Worm (Caenorhabditis elegans) whole organism, mixed stage, embryonic: Measurements from ENCODE around the gene bar-1.

Source experiments
- ces-1 ChIP-seq: fragments of 150-350 bp; optimal IDR thresholded peaks from 2 replicates; lab custom pipeline; 2014; ENCODE audit warnings: missing biosample characterization, missing genetic modification reagents, missing genetic modification characterization
- elt-3 ChIP-seq: fragments of 150-350 bp; optimal IDR thresholded peaks from 2 replicates; lab custom pipeline; 2014; ENCODE audit warnings: missing biosample characterization, missing genetic modification characterization
- lsy-2 ChIP-seq: fragments of 150-350 bp; optimal IDR thresholded peaks from 2 replicates; lab custom pipeline; 2014; ENCODE audit warnings: missing biosample characterization, missing genetic modification characterization
- nhr-237 ChIP-seq: fragments of 150-350 bp; optimal IDR thresholded peaks from 2 replicates; lab custom pipeline; 2014; ENCODE audit warnings: missing biosample characterization, missing genetic modification characterization
- nhr-76 ChIP-seq: sonication (generic microtip); optimal IDR thresholded peaks from 2 replicates; lab custom pipeline; 2017; ENCODE audit warnings: missing biosample characterization, missing genetic modification characterization
- pha-4 ChIP-seq: fragments of 150-350 bp; optimal IDR thresholded peaks from 2 replicates; lab custom pipeline; 2018; ENCODE audit warnings: missing biosample characterization, missing genetic modification reagents, missing genetic modification characterization
- snpc-4 ChIP-seq: fragments of 150-350 bp; optimal IDR thresholded peaks from 2 replicates; lab custom pipeline; 2014; ENCODE audit warnings: missing biosample characterization, missing genetic modification characterization
- sptf-1 ChIP-seq: sonication (generic microtip); optimal IDR thresholded peaks from 2 replicates; lab custom pipeline; 2017; ENCODE audit warnings: mild to moderate bottlenecking, missing genetic modification characterization, moderate library complexity, missing compliant biosample characterization

- TF ChIP-seq snpc-4 (tag; lab: Kevin White, UChicago) (no peak), ces-1 (no peak), sptf-1 (no peak), nhr-76 (tag; lab: Kevin White, UChicago) (no peak), lsy-2 (no peak), elt-3 (tag; lab: Kevin White, UChicago) (no peak), nhr-237 (no peak), pha-4 (tag; lab: Kevin White, UChicago) (no peak)
These were observed 41.8 kb downstream of the bar-1 start for ce11 chrX:7128615-7129014.
